Fruit fly (Drosophila melanogaster) whole organism, embryonic: ENCODE results near the gene CG33969.

Experiments used
- Antp ChIP-seq: fragments of 200-800 bp; sonication (Bioruptor generic); optimal IDR thresholded peaks from 3 replicates; lab custom pipeline; 2016; ENCODE audit warnings: missing biosample characterization, missing genetic modification characterization
- B-H2 ChIP-seq: fragments of 200-800 bp; sonication (Bioruptor generic); optimal IDR thresholded peaks from 2 replicates; lab custom pipeline; 2018; ENCODE audit warnings: missing biosample characterization, mild to moderate bottlenecking, missing genetic modification characterization
- BEAF-32 ChIP-seq: fragments of 200-800 bp; sonication (Bioruptor generic); optimal IDR thresholded peaks from 3 replicates; lab custom pipeline; 2017; ENCODE audit warnings: missing biosample characterization, missing genetic modification characterization, mild to moderate bottlenecking, moderate library complexity, missing genetic modification reagents
- CG10147 ChIP-seq: fragments of 200-800 bp; sonication (Bioruptor generic); optimal IDR thresholded peaks from 2 replicates; lab custom pipeline; 2019; ENCODE audit warnings: missing biosample characterization, mild to moderate bottlenecking, missing genetic modification characterization, moderate library complexity
- CG10565 ChIP-seq: fragments of 200-800 bp; sonication (Bioruptor generic); optimal IDR thresholded peaks from 3 replicates; lab custom pipeline; 2016; ENCODE audit warnings: missing biosample characterization, mild to moderate bottlenecking, missing genetic modification characterization
- CG12071 ChIP-seq: fragments of 200-800 bp; sonication (Bioruptor generic); optimal IDR thresholded peaks from 3 replicates; lab custom pipeline; 2018; ENCODE audit warnings: missing biosample characterization, mild to moderate bottlenecking, missing genetic modification characterization
- CG15601 ChIP-seq: fragments of 200-800 bp; sonication (Bioruptor generic); optimal IDR thresholded peaks from 3 replicates; lab custom pipeline; 2019; ENCODE audit warnings: missing biosample characterization, mild to moderate bottlenecking, missing genetic modification characterization, moderate library complexity
- CG1602 ChIP-seq: fragments of 200-800 bp; sonication (Bioruptor generic); optimal IDR thresholded peaks from 3 replicates; lab custom pipeline; 2016; ENCODE audit warnings: missing biosample characterization, missing genetic modification characterization
- CG17328 ChIP-seq: fragments of 200-800 bp; sonication (Bioruptor generic); IDR thresholded peaks from 2 replicates; pipeline ENCODE4 v1.3.6; 2022; ENCODE audit warnings: missing biosample characterization, missing genetic modification characterization
- CG17361 ChIP-seq: fragments of 200-800 bp; sonication (Bioruptor generic); IDR thresholded peaks from 3 replicates; pipeline ENCODE4 v1.3.6; 2022; ENCODE audit warnings: missing biosample characterization, missing genetic modification characterization
- CG2202 ChIP-seq: fragments of 200-800 bp; sonication (Bioruptor generic); optimal IDR thresholded peaks from 2 replicates; lab custom pipeline; 2018; ENCODE audit warnings: missing biosample characterization, mild to moderate bottlenecking, missing genetic modification characterization
- CG31365 ChIP-seq: fragments of 200-800 bp; sonication (Bioruptor generic); optimal IDR thresholded peaks from 2 replicates; lab custom pipeline; 2018; ENCODE audit warnings: missing biosample characterization, mild to moderate bottlenecking, missing genetic modification characterization
- CG31441 ChIP-seq: fragments of 200-800 bp; sonication (Bioruptor generic); IDR thresholded peaks from 2 replicates; pipeline ENCODE4 v1.3.6; 2022; ENCODE audit warnings: missing biosample characterization, missing genetic modification characterization
- CG33557 ChIP-seq: fragments of 200-800 bp; sonication (Bioruptor generic); optimal IDR thresholded peaks from 2 replicates; lab custom pipeline; 2019; ENCODE audit warnings: missing biosample characterization, mild to moderate bottlenecking, missing genetic modification characterization, moderate library complexity
- CG3726 ChIP-seq: fragments of 200-800 bp; sonication (Bioruptor generic); IDR thresholded peaks from 3 replicates; pipeline ENCODE4, ENCODE4 v1.3.6; 2022; ENCODE audit warnings: missing biosample characterization, missing genetic modification characterization
- CG4707 ChIP-seq: fragments of 200-800 bp; sonication (Bioruptor generic); optimal IDR thresholded peaks from 2 replicates; lab custom pipeline; 2018; ENCODE audit warnings: missing biosample characterization, mild to moderate bottlenecking, missing genetic modification characterization, moderate library complexity
- CG8359 ChIP-seq: fragments of 200-800 bp; sonication (Bioruptor generic); optimal IDR thresholded peaks from 2 replicates; lab custom pipeline; 2017; ENCODE audit warnings: missing biosample characterization, mild to moderate bottlenecking, missing genetic modification characterization, borderline replicate concordance
- CG8765 ChIP-seq: fragments of 200-800 bp; sonication (Bioruptor generic); IDR thresholded peaks from 2 replicates; pipeline ENCODE4 v1.3.6; 2022; ENCODE audit warnings: missing biosample characterization, missing genetic modification characterization
- D19B ChIP-seq: fragments of 200-800 bp; sonication (Bioruptor generic); optimal IDR thresholded peaks from 2 replicates; lab custom pipeline; 2017; ENCODE audit warnings: missing biosample characterization, mild to moderate bottlenecking, missing genetic modification characterization
- Deaf1 ChIP-seq: fragments of 200-800 bp; optimal IDR thresholded peaks from 3 replicates; lab custom pipeline; 2019; ENCODE audit warnings: missing biosample characterization, mild to moderate bottlenecking, missing genetic modification characterization, moderate library complexity
- Dfd ChIP-seq, 2 experiments: fragments of >200 bp; optimal IDR thresholded peaks; 2 replicates each; lab custom pipeline; 2017; ENCODE audit warnings: missing biosample characterization in 2 of 2, missing genetic modification characterization in 2 of 2
- Dip2 ChIP-seq: fragments of 200-800 bp; sonication (Bioruptor generic); IDR thresholded peaks from 2 replicates; pipeline ENCODE4 v1.3.6; 2022; ENCODE audit warnings: missing biosample characterization, missing genetic modification characterization
- Drgx ChIP-seq: fragments of 200-800 bp; sonication (Bioruptor generic); IDR thresholded peaks from 2 replicates; pipeline ENCODE4 v1.3.6; 2022; ENCODE audit warnings: missing biosample characterization, missing genetic modification characterization
- Gug ChIP-seq: fragments of 200-800 bp; sonication (Bioruptor generic); IDR thresholded peaks from 4 replicates; pipeline ENCODE4 v1.3.6; 2022; ENCODE audit warnings: missing biosample characterization, missing genetic modification characterization
- HLH3B ChIP-seq: fragments of 200-800 bp; sonication (Bioruptor generic); IDR thresholded peaks from 2 replicates; pipeline ENCODE4 v1.3.6; 2022; ENCODE audit warnings: missing biosample characterization, missing genetic modification characterization
- HLH4C ChIP-seq: fragments of 200-800 bp; sonication (Bioruptor generic); IDR thresholded peaks from 3 replicates; pipeline ENCODE4 v1.3.6; 2022; ENCODE audit warnings: missing biosample characterization, missing genetic modification characterization; ENCODE audit not compliant: partially characterized antibody
- NC2β ChIP-seq: fragments of 200-800 bp; sonication (Bioruptor generic); optimal IDR thresholded peaks from 2 replicates; lab custom pipeline; 2016; ENCODE audit warnings: missing biosample characterization, missing genetic modification characterization
- Nf-YB ChIP-seq: fragments of 200-800 bp; sonication (Bioruptor generic); optimal IDR thresholded peaks from 3 replicates; lab custom pipeline; 2019; ENCODE audit warnings: missing biosample characterization, mild to moderate bottlenecking, missing genetic modification characterization, moderate library complexity
- Sox100B ChIP-seq: fragments of 200-800 bp; sonication (Bioruptor generic); optimal IDR thresholded peaks from 3 replicates; lab custom pipeline; 2018; ENCODE audit warnings: missing biosample characterization, mild to moderate bottlenecking, missing genetic modification characterization
- al ChIP-seq: fragments of 200-800 bp; sonication (Bioruptor generic); IDR thresholded peaks from 2 replicates; pipeline ENCODE4 v1.3.6; 2022; ENCODE audit warnings: missing biosample characterization, missing genetic modification characterization
- ash1 ChIP-seq: fragments of 200-800 bp; sonication (Bioruptor generic); optimal IDR thresholded peaks from 2 replicates; lab custom pipeline; 2018; ENCODE audit warnings: missing biosample characterization, mild to moderate bottlenecking, missing genetic modification characterization
- ato ChIP-seq: fragments of 200-800 bp; sonication (Bioruptor generic); IDR thresholded peaks from 2 replicates; pipeline ENCODE4 v1.3.6; 2022; ENCODE audit warnings: missing biosample characterization, missing genetic modification characterization; ENCODE audit not compliant: partially characterized antibody
- chinmo ChIP-seq: fragments of 200-800 bp; sonication (Bioruptor generic); IDR thresholded peaks from 4 replicates; pipeline ENCODE4 v1.3.6; 2022; ENCODE audit warnings: missing biosample characterization, missing genetic modification characterization; ENCODE audit not compliant: partially characterized antibody
- crol ChIP-seq: fragments of 200-800 bp; sonication (Bioruptor generic); IDR thresholded peaks from 2 replicates; pipeline ENCODE4 v1.3.6; 2022; ENCODE audit warnings: missing biosample characterization, missing genetic modification characterization
- cwo ChIP-seq: fragments of 200-800 bp; sonication (Bioruptor generic); optimal IDR thresholded peaks from 3 replicates; lab custom pipeline; 2017; ENCODE audit warnings: missing biosample characterization, missing genetic modification characterization, mild to moderate bottlenecking, moderate library complexity, missing genetic modification reagents
- dpn ChIP-seq, 2 experiments: fragments of 200-800 bp; sonication (Bioruptor generic); optimal IDR thresholded peaks; 3 replicates each; lab custom pipeline; 2016; ENCODE audit warnings: missing biosample characterization in 2 of 2, missing genetic modification characterization in 2 of 2
- fd96Cb ChIP-seq: fragments of 200-800 bp; sonication (Bioruptor generic); optimal IDR thresholded peaks from 2 replicates; lab custom pipeline; 2018; ENCODE audit warnings: missing biosample characterization, mild to moderate bottlenecking, missing genetic modification characterization, moderate library complexity
- ftz-f1 ChIP-seq: fragments of 200-800 bp; sonication (Bioruptor generic); optimal IDR thresholded peaks from 2 replicates; lab custom pipeline; 2016; ENCODE audit warnings: missing biosample characterization, missing genetic modification characterization
- hkb ChIP-seq, 2 experiments: fragments of 200-800 bp in 1 of 2; fragments of >200 bp in 1 of 2; sonication (Bioruptor generic) in 1 of 2; IDR thresholded peaks in 1 of 2; optimal IDR thresholded peaks in 1 of 2; 2 replicates each; pipeline versions ENCODE4 v1.3.6 to Lab custom; 2017 to 2022; ENCODE audit warnings: missing biosample characterization in 1 of 2, missing genetic modification characterization in 1 of 2
- hth ChIP-seq: fragments of >200 bp; optimal IDR thresholded peaks from 2 replicates; lab custom pipeline; 2017; ENCODE audit warnings: inconsistent platforms
- lab ChIP-seq: fragments of 200-800 bp; sonication (Bioruptor generic); optimal IDR thresholded peaks from 3 replicates; lab custom pipeline; 2017; ENCODE audit warnings: missing biosample characterization, missing genetic modification characterization, mild to moderate bottlenecking, moderate library complexity, missing genetic modification reagents
- nerfin-1 ChIP-seq: fragments of 200-800 bp; sonication (Bioruptor generic); optimal IDR thresholded peaks from 3 replicates; lab custom pipeline; 2019; ENCODE audit warnings: missing biosample characterization, mild to moderate bottlenecking, missing genetic modification characterization, moderate library complexity
- onecut ChIP-seq: fragments of 200-800 bp; sonication (Bioruptor generic); IDR thresholded peaks from 2 replicates; pipeline ENCODE4 v1.3.6; 2022; ENCODE audit warnings: missing biosample characterization, missing genetic modification characterization
- rib ChIP-seq: fragments of 200-800 bp; sonication (Bioruptor generic); IDR thresholded peaks from 2 replicates; pipeline ENCODE4 v1.3.6; 2022; ENCODE audit warnings: missing biosample characterization, missing genetic modification characterization
- salm ChIP-seq: fragments of 200-800 bp; sonication (Bioruptor generic); optimal IDR thresholded peaks from 2 replicates; lab custom pipeline; 2018; ENCODE audit warnings: missing biosample characterization, mild to moderate bottlenecking, missing genetic modification characterization
- so ChIP-seq: fragments of 200-800 bp; sonication (Bioruptor generic); IDR thresholded peaks from 3 replicates; pipeline ENCODE4 v1.3.6; 2022; ENCODE audit warnings: missing biosample characterization, missing genetic modification characterization
- sqz ChIP-seq: fragments of 200-800 bp; sonication (Bioruptor generic); optimal IDR thresholded peaks from 3 replicates; lab custom pipeline; 2018; ENCODE audit warnings: missing biosample characterization, mild to moderate bottlenecking, missing genetic modification characterization
- stc ChIP-seq: fragments of 200-800 bp; sonication (Bioruptor generic); IDR thresholded peaks from 2 replicates; pipeline ENCODE4 v1.3.6; 2022; ENCODE audit warnings: missing biosample characterization, missing genetic modification characterization
- tio ChIP-seq: fragments of 200-800 bp; sonication (Bioruptor generic); optimal IDR thresholded peaks from 2 replicates; lab custom pipeline; 2017; ENCODE audit warnings: missing biosample characterization, missing genetic modification characterization, inconsistent platforms
- tll ChIP-seq, 2 experiments: fragments of 200-800 bp in 1 of 2; fragments of >200 bp in 1 of 2; sonication (Bioruptor generic) in 1 of 2; optimal IDR thresholded peaks; 2 replicates each; lab custom pipeline; 2017 to 2019; ENCODE audit warnings: missing biosample characterization in 2 of 2, missing genetic modification characterization in 2 of 2, mild to moderate bottlenecking in 1 of 2, moderate library complexity in 1 of 2

Gene CG33969

DNA sequence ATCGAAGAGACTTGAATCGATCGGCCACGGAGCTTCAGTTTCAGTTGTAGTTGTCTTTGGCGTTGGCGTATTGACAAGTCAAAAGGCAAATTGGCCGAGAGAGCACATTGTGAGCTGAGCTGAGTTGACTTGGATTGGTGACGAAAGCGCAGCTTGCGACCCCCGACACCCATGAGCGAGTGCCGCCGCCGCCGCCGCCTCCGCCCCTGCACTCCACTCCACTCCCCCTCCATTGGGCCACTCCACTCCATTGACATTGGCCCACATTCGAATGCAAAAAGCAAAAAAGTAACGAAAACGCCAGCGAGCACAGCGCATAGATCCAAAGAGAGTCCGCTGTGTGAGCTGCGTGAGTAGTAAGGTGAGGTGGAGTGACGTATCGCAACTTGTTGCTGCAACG is 4.4 kb upstream of the CG33969 start (continued):
- TF ChIP-seq Dip2 (GFP tag; lab: Robert Waterston, UW) (no peak), Sox100B (no peak), CG17328 (GFP tag; lab: Robert Waterston, UW) (no peak), CG3726 (no peak), Antp (no peak), al (GFP tag; lab: Robert Waterston, UW) (no peak), hth (lab: Kevin White, UChicago) (no peak), sqz (GFP tag; lab: Kevin White, UChicago) (no peak), ato (GFP tag; lab: Robert Waterston, UW) (no peak), NC2β (GFP tag; lab: Kevin White, UChicago) (no peak), tio (GFP tag; lab: Kevin White, UChicago) (no peak), CG8359 (GFP tag; lab: Kevin White, UChicago) (no peak), CG15601 (tag; lab: Kevin White, UChicago) (no peak), ftz-f1 (GFP tag; lab: Kevin White, UChicago) (no peak), CG10147 (GFP tag; lab: Kevin White, UChicago) (no peak), hkb (optimal IDR thresholded peaks at IDR 0.05; lab: Kevin White, UChicago) (no peak), hkb (GFP tag; IDR thresholded peaks at IDR 0.05; lab: Robert Waterston, UW) (0 out of 2 replicates have a peak, but pooled peaks have one; percentile 18), lab (GFP tag; lab: Kevin White, UChicago) (no peak), CG33557 (GFP tag; lab: Kevin White, UChicago) (no peak), nerfin-1 (no peak), Gug (GFP tag; lab: Robert Waterston, UW) (no peak), Drgx (GFP tag; lab: Robert Waterston, UW) (no peak), crol (peak; percentile 90), HLH4C (GFP tag; lab: Robert Waterston, UW) (no peak), CG17361 (GFP tag; lab: Robert Waterston, UW) (no peak), CG1602 (GFP tag; lab: Kevin White, UChicago) (no peak), BEAF-32 (GFP tag; lab: Kevin White, UChicago) (no peak), CG2202 (no peak), CG8765 (GFP tag; lab: Robert Waterston, UW) (no peak), tll (GFP tag; optimal IDR thresholded peaks at IDR 0.05; lab: Kevin White, UChicago) (no peak), Dfd (GFP tag; optimal IDR thresholded peaks at IDR 0.05; lab: Kevin White, UChicago) (no peak), onecut (GFP tag; lab: Robert Waterston, UW) (peak; percentile 24), salm (tag; lab: Kevin White, UChicago) (no peak), so (GFP tag; lab: Robert Waterston, UW) (no peak; the same call in 2 of the 3 replicates), cwo (GFP tag; lab: Kevin White, UChicago) (no peak), CG12071 (no peak), B-H2 (GFP tag; lab: Kevin White, UChicago) (no peak), fd96Cb (tag; lab: Kevin White, UChicago) (no peak), chinmo (GFP tag; lab: Robert Waterston, UW) (peak; percentile 94; the same call in 2 of the 4 replicates), HLH3B (GFP tag; lab: Robert Waterston, UW) (0 out of 2 replicates have a peak, but pooled peaks have one; percentile 6), stc (GFP tag; lab: Robert Waterston, UW) (peak; percentile 15; the same call in 1 of the 2 replicates), rib (GFP tag; lab: Robert Waterston, UW) (peak; percentile 58; the same call in 1 of the 2 replicates), D19B (GFP tag; lab: Kevin White, UChicago) (no peak), Deaf1 (tag; lab: Kevin White, UChicago) (no peak), CG10565 (no peak), ash1 (GFP tag; lab: Kevin White, UChicago) (no peak), CG31441 (GFP tag; lab: Robert Waterston, UW) (no peak), CG4707 (GFP tag; lab: Kevin White, UChicago) (no peak), CG31365 (tag; lab: Kevin White, UChicago) (no peak), dpn (GFP tag; optimal IDR thresholded peaks at IDR 0.05; lab: Kevin White, UChicago) (no peak), Nf-YB (no peak)
